Worm (Caenorhabditis elegans): Measurements from ENCODE around the gene flp-23.

Gene flp-23

ce11 chrIII:8678371-8678770 lies 27.8 kb downstream of the flp-23 start (continued):
- no peak for TF ChIP-seq nhr-237 (tag; optimal IDR thresholded peaks at IDR 0.05)
- peak; percentile 57 for TF ChIP-seq crh-2 (tag; optimal IDR thresholded peaks at IDR 0.05)
- no peak for TF ChIP-seq mdl-1 (tag; optimal IDR thresholded peaks at IDR 0.05)
- TF ChIP-seq unc-62 (GFP tag; optimal IDR thresholded peaks at IDR 0.05): no peak
- TF ChIP-seq ama-1 (optimal IDR thresholded peaks at IDR 0.05): no peak
- TF ChIP-seq unc-55 (GFP tag; optimal IDR thresholded peaks at IDR 0.05): peak; percentile 82
- TF ChIP-seq lsy-2 (tag; optimal IDR thresholded peaks at IDR 0.05): peak; percentile 58 to 74
- peak; percentile 64 for TF ChIP-seq C34F6.9 (tag; optimal IDR thresholded peaks at IDR 0.05)
- TF ChIP-seq ztf-1 (GFP tag; conservative IDR thresholded peaks at IDR 0.05): no peak
- no peak for TF ChIP-seq snpc-4 (tag; optimal IDR thresholded peaks at IDR 0.05)
- no peak for TF ChIP-seq skn-1 (tag; optimal IDR thresholded peaks at IDR 0.05)
- no peak for TF ChIP-seq nhr-23 (tag; optimal IDR thresholded peaks at IDR 0.05)
- no peak for TF ChIP-seq unc-39 (tag; optimal IDR thresholded peaks at IDR 0.05)
- no peak for TF ChIP-seq ztf-11 (tag; optimal IDR thresholded peaks at IDR 0.05)
- TF ChIP-seq aly-2 (tag; optimal IDR thresholded peaks at IDR 0.05): no peak
- TF ChIP-seq elt-1 (tag; optimal IDR thresholded peaks at IDR 0.05): no peak
- TF ChIP-seq lin-13 (GFP tag; optimal IDR thresholded peaks at IDR 0.05): peak; percentile 60
- TF ChIP-seq nhr-12 (tag; optimal IDR thresholded peaks at IDR 0.05): no peak
- no peak for TF ChIP-seq ZK546.5 (tag; optimal IDR thresholded peaks at IDR 0.05)
- no peak for TF ChIP-seq mbf-1 (tag; optimal IDR thresholded peaks at IDR 0.05)
- no peak for TF ChIP-seq elt-3 (tag; optimal IDR thresholded peaks at IDR 0.05)
- TF ChIP-seq sem-4 (tag; optimal IDR thresholded peaks at IDR 0.05): peak; percentile 34
- TF ChIP-seq ztf-4 (tag; optimal IDR thresholded peaks at IDR 0.05): no peak
- no peak for TF ChIP-seq peb-1 (tag; optimal IDR thresholded peaks at IDR 0.05)
- TF ChIP-seq nhr-6 (tag; optimal IDR thresholded peaks at IDR 0.05): no peak
- no peak for TF ChIP-seq nhr-77 (tag; optimal IDR thresholded peaks at IDR 0.05)
- no peak for TF ChIP-seq dmd-4 (tag; optimal IDR thresholded peaks at IDR 0.05)

- no peak for TF ChIP-seq mab-5 (tag; optimal IDR thresholded peaks at IDR 0.05)
- TF ChIP-seq lsy-2 (tag; optimal IDR thresholded peaks at IDR 0.05): peak in 1 of 2 experiments; percentile 34
- peak; percentile 45 for TF ChIP-seq C34F6.9 (tag; optimal IDR thresholded peaks at IDR 0.05)
- TF ChIP-seq blmp-1 (tag; optimal IDR thresholded peaks at IDR 0.05; ENCODE audit: insufficient read depth): no peak
- TF ChIP-seq unc-55 (GFP tag; optimal IDR thresholded peaks at IDR 0.05): peak; percentile 19
Measured at ce11 chrIII:8683679-8684263, 33.2 kb downstream of the flp-23 start, which contains the start of gene fli-1. TSS of gene fli-1 (minus strand) at chrIII:8683736.

- TF ChIP-seq skn-1 (tag; optimal IDR thresholded peaks at IDR 0.05) (no peak), crh-2 (tag; optimal IDR thresholded peaks at IDR 0.05) (no peak), nhr-6 (tag; optimal IDR thresholded peaks at IDR 0.05) (no peak), nhr-129 (tag; optimal IDR thresholded peaks at IDR 0.05) (peak; percentile 22), F13H6.1 (tag; optimal IDR thresholded peaks at IDR 0.05) (peak; percentile 61)
Measured at ce11 chrIII:8684421-8684820, 33.9 kb downstream of the flp-23 start, which contains the start of gene anmt-1. TSS of gene anmt-1 (plus strand) at chrIII:8684808.

- no peak for TF ChIP-seq fos-1 (tag; optimal IDR thresholded peaks at IDR 0.05)
- TF ChIP-seq ztf-4 (tag; optimal IDR thresholded peaks at IDR 0.05): peak; percentile 23
- TF ChIP-seq sma-9 (GFP tag; optimal IDR thresholded peaks at IDR 0.05): peak; percentile 27
- TF ChIP-seq sma-9 (tag; optimal IDR thresholded peaks at IDR 0.05): no peak
- no peak for TF ChIP-seq dmd-4 (tag; optimal IDR thresholded peaks at IDR 0.05)
- TF ChIP-seq Y55F3AM.14 (GFP tag; optimal IDR thresholded peaks at IDR 0.05): peak; percentile 55
- TF ChIP-seq mbf-1 (tag; optimal IDR thresholded peaks at IDR 0.05): no peak
- TF ChIP-seq sma-3 (GFP tag; optimal IDR thresholded peaks at IDR 0.05): peak; percentile 53
- TF ChIP-seq F13H6.1 (tag; optimal IDR thresholded peaks at IDR 0.05): peak; percentile 9
- TF ChIP-seq nhr-21 (tag; optimal IDR thresholded peaks at IDR 0.05): peak; percentile 52
Measured at ce11 chrIII:8685590-8686240, 35.1 kb downstream of the flp-23 start.

All from whole organism, L2 larva.